Fruit fly (Drosophila melanogaster) whole organism, embryonic: ENCODE data around the gene Nup98-96.

Experiments
- Aef1 ChIP-seq: fragments of 200-800 bp; sonication (Bioruptor generic); IDR thresholded peaks from 3 replicates; pipeline ENCODE4 v1.3.6; 2022; ENCODE audit warnings: missing biosample characterization, missing genetic modification characterization
- Asciz ChIP-seq: fragments of 200-800 bp; sonication (Bioruptor generic); optimal IDR thresholded peaks from 2 replicates; lab custom pipeline; 2017; ENCODE audit warnings: missing biosample characterization, mild to moderate bottlenecking, missing genetic modification characterization, missing genetic modification reagents
- B-H1 ChIP-seq: fragments of 200-800 bp; sonication (Bioruptor generic); IDR thresholded peaks from 3 replicates; pipeline ENCODE4 v1.3.6; 2022; ENCODE audit warnings: missing biosample characterization, missing genetic modification characterization
- Bgb ChIP-seq: fragments of 200-800 bp; sonication (Bioruptor generic); IDR thresholded peaks from 2 replicates; pipeline ENCODE4 v1.3.6; 2022; ENCODE audit warnings: missing biosample characterization, missing genetic modification characterization; ENCODE audit not compliant: partially characterized antibody
- CG10979 ChIP-seq: fragments of 200-800 bp; sonication (Bioruptor generic); optimal IDR thresholded peaks from 2 replicates; lab custom pipeline; 2018; ENCODE audit warnings: missing biosample characterization, mild to moderate bottlenecking, missing genetic modification characterization, moderate library complexity
- CG11398 ChIP-seq: fragments of 200-800 bp; sonication (Bioruptor generic); optimal IDR thresholded peaks from 2 replicates; lab custom pipeline; 2016; ENCODE audit warnings: missing biosample characterization, missing genetic modification characterization
- CG11723 ChIP-seq: fragments of 200-800 bp; sonication (Bioruptor generic); optimal IDR thresholded peaks from 2 replicates; lab custom pipeline; 2017; ENCODE audit warnings: missing biosample characterization, mild to moderate bottlenecking, missing genetic modification characterization
- CG13287 ChIP-seq: fragments of 200-800 bp; sonication (Bioruptor generic); IDR thresholded peaks from 2 replicates; pipeline ENCODE4 v1.3.6; 2022; ENCODE audit warnings: missing biosample characterization, missing genetic modification characterization; ENCODE audit not compliant: partially characterized antibody
- CG15269 ChIP-seq: fragments of 200-800 bp; sonication (Bioruptor generic); optimal IDR thresholded peaks from 2 replicates; lab custom pipeline; 2018; ENCODE audit warnings: missing biosample characterization, mild to moderate bottlenecking, missing genetic modification characterization, moderate library complexity
- CG16779 ChIP-seq: fragments of 200-800 bp; sonication (Bioruptor generic); IDR thresholded peaks from 2 replicates; pipeline ENCODE4 v1.3.6; 2022; ENCODE audit warnings: missing biosample characterization, missing genetic modification characterization
- CG2712 ChIP-seq: fragments of 200-800 bp; optimal IDR thresholded peaks from 3 replicates; lab custom pipeline; 2019; ENCODE audit warnings: missing biosample characterization, mild to moderate bottlenecking, missing genetic modification characterization, moderate library complexity
- CG42726 ChIP-seq: fragments of 200-800 bp; sonication (Bioruptor generic); IDR thresholded peaks from 2 replicates; pipeline ENCODE4 v1.3.6; 2022; ENCODE audit warnings: missing biosample characterization, missing genetic modification characterization; ENCODE audit not compliant: partially characterized antibody
- CG4404 ChIP-seq: fragments of 200-800 bp; sonication (Bioruptor generic); IDR thresholded peaks from 2 replicates; pipeline ENCODE4 v1.3.6; 2022; ENCODE audit warnings: missing biosample characterization, missing genetic modification characterization
- CG4617 ChIP-seq: fragments of 200-800 bp; sonication (Bioruptor generic); optimal IDR thresholded peaks from 3 replicates; lab custom pipeline; 2016; ENCODE audit warnings: missing biosample characterization, missing genetic modification characterization, borderline replicate concordance
- CG6689 ChIP-seq: fragments of 200-800 bp; sonication (Bioruptor generic); IDR thresholded peaks from 2 replicates; pipeline ENCODE4 v1.3.6; 2022; ENCODE audit warnings: missing biosample characterization, missing genetic modification characterization
- CG6854 ChIP-seq: fragments of 200-800 bp; sonication (Bioruptor generic); optimal IDR thresholded peaks from 3 replicates; lab custom pipeline; 2017; ENCODE audit warnings: missing biosample characterization, mild to moderate bottlenecking, missing genetic modification characterization
- CG8765 ChIP-seq: fragments of 200-800 bp; sonication (Bioruptor generic); IDR thresholded peaks from 2 replicates; pipeline ENCODE4 v1.3.6; 2022; ENCODE audit warnings: missing biosample characterization, missing genetic modification characterization
- CG9437 ChIP-seq: fragments of 200-800 bp; sonication (Bioruptor generic); optimal IDR thresholded peaks from 2 replicates; lab custom pipeline; 2018; ENCODE audit warnings: missing biosample characterization, mild to moderate bottlenecking, missing genetic modification characterization
- CG9727 ChIP-seq: fragments of 200-800 bp; sonication (Bioruptor generic); optimal IDR thresholded peaks from 3 replicates; lab custom pipeline; 2017; ENCODE audit warnings: missing biosample characterization, mild to moderate bottlenecking, missing genetic modification characterization
- CG9932 ChIP-seq: fragments of 200-800 bp; sonication (Bioruptor generic); IDR thresholded peaks from 2 replicates; pipeline ENCODE4 v1.3.6; 2022; ENCODE audit warnings: missing biosample characterization, missing genetic modification characterization
- CHES-1-like ChIP-seq: fragments of 200-800 bp; sonication (Bioruptor generic); optimal IDR thresholded peaks from 2 replicates; lab custom pipeline; 2016; ENCODE audit warnings: missing biosample characterization, missing genetic modification characterization
- Dip3 ChIP-seq: fragments of 200-800 bp; sonication (Bioruptor generic); optimal IDR thresholded peaks from 3 replicates; lab custom pipeline; 2016; ENCODE audit warnings: missing biosample characterization, missing genetic modification characterization
- E2f1 ChIP-seq: fragments of 200-800 bp; sonication (Bioruptor generic); IDR thresholded peaks from 2 replicates; pipeline ENCODE4 v1.3.6; 2022; ENCODE audit warnings: missing biosample characterization, missing genetic modification characterization
- E2f2 ChIP-seq: fragments of 200-800 bp; sonication (Bioruptor generic); IDR thresholded peaks from 2 replicates; pipeline ENCODE4 v1.3.6; 2022; ENCODE audit warnings: missing biosample characterization, missing genetic modification characterization
- Fer1 ChIP-seq: fragments of 200-800 bp; sonication (Bioruptor generic); optimal IDR thresholded peaks from 2 replicates; lab custom pipeline; 2017; ENCODE audit warnings: missing biosample characterization, mild to moderate bottlenecking, missing genetic modification characterization
- Fer3 ChIP-seq: fragments of 200-800 bp; sonication (Bioruptor generic); optimal IDR thresholded peaks from 2 replicates; lab custom pipeline; 2018; ENCODE audit warnings: missing biosample characterization, mild to moderate bottlenecking, missing genetic modification characterization, moderate library complexity
- HHEX ChIP-seq: fragments of 200-800 bp; sonication (Bioruptor generic); optimal IDR thresholded peaks from 3 replicates; lab custom pipeline; 2017; ENCODE audit warnings: missing biosample characterization, mild to moderate bottlenecking, missing genetic modification characterization, missing genetic modification reagents
- Hr39 ChIP-seq: fragments of >200 bp; optimal IDR thresholded peaks from 2 replicates; lab custom pipeline; 2017
- MESR4 ChIP-seq: fragments of 200-800 bp; sonication (Bioruptor generic); optimal IDR thresholded peaks from 2 replicates; lab custom pipeline; 2018; ENCODE audit warnings: missing biosample characterization, mild to moderate bottlenecking, missing genetic modification characterization, moderate library complexity
- Mad ChIP-seq: fragments of 200-800 bp; sonication (Bioruptor generic); optimal IDR thresholded peaks from 2 replicates; lab custom pipeline; 2016; ENCODE audit warnings: missing biosample characterization, missing genetic modification characterization
- Opbp ChIP-seq: fragments of 200-800 bp; sonication (Bioruptor generic); IDR thresholded peaks from 3 replicates; pipeline ENCODE4 v1.3.6; 2022; ENCODE audit warnings: missing biosample characterization, missing genetic modification characterization; ENCODE audit not compliant: partially characterized antibody
- Ptx1 ChIP-seq: fragments of 200-800 bp; sonication (Bioruptor generic); IDR thresholded peaks from 2 replicates; pipeline ENCODE4 v1.3.6; 2022; ENCODE audit warnings: missing biosample characterization, missing genetic modification characterization
- Rfx ChIP-seq: fragments of 200-800 bp; sonication (Bioruptor generic); IDR thresholded peaks from 2 replicates; pipeline ENCODE4 v1.3.6; 2022; ENCODE audit warnings: missing biosample characterization, missing genetic modification characterization
- Sry-β ChIP-seq: fragments of 200-800 bp; sonication (Bioruptor generic); optimal IDR thresholded peaks from 2 replicates; lab custom pipeline; 2018; ENCODE audit warnings: missing biosample characterization, mild to moderate bottlenecking, missing genetic modification characterization, moderate library complexity
- Xrp1 ChIP-seq: fragments of 200-800 bp; sonication (Bioruptor generic); IDR thresholded peaks from 2 replicates; pipeline ENCODE4 v1.3.6; 2022; ENCODE audit warnings: missing biosample characterization, missing genetic modification characterization
- bowl ChIP-seq: fragments of 200-800 bp; sonication (Bioruptor generic); IDR thresholded peaks from 2 replicates; pipeline ENCODE4 v1.3.6; 2022; ENCODE audit warnings: missing biosample characterization, missing genetic modification characterization
- br ChIP-seq: fragments of >200 bp; optimal IDR thresholded peaks from 2 replicates; lab custom pipeline; 2017
- chif ChIP-seq, 2 experiments: fragments of 200-800 bp; sonication (Bioruptor generic); optimal IDR thresholded peaks; 3 replicates each; lab custom pipeline; 2016; ENCODE audit warnings: missing biosample characterization in 2 of 2, missing genetic modification characterization in 2 of 2
- dan ChIP-seq: fragments of 200-800 bp; sonication (Bioruptor generic); IDR thresholded peaks from 2 replicates; pipeline ENCODE4 v1.3.6; 2022; ENCODE audit warnings: missing biosample characterization, missing genetic modification characterization
- hkb ChIP-seq, 2 experiments: fragments of 200-800 bp in 1 of 2; fragments of >200 bp in 1 of 2; sonication (Bioruptor generic) in 1 of 2; IDR thresholded peaks in 1 of 2; optimal IDR thresholded peaks in 1 of 2; 2 replicates each; pipeline versions ENCODE4 v1.3.6 to Lab custom; 2017 to 2022; ENCODE audit warnings: missing biosample characterization in 1 of 2, missing genetic modification characterization in 1 of 2
- ind ChIP-seq: fragments of 200-800 bp; sonication (Bioruptor generic); optimal IDR thresholded peaks from 3 replicates; lab custom pipeline; 2016; ENCODE audit warnings: missing biosample characterization, missing genetic modification characterization
- lmd ChIP-seq: fragments of 200-800 bp; sonication (Bioruptor generic); IDR thresholded peaks from 2 replicates; pipeline ENCODE4 v1.3.6; 2022; ENCODE audit warnings: missing biosample characterization, missing genetic modification characterization
- nmo ChIP-seq: fragments of 200-800 bp; sonication (Bioruptor generic); optimal IDR thresholded peaks from 2 replicates; lab custom pipeline; 2018; ENCODE audit warnings: missing biosample characterization, mild to moderate bottlenecking, missing genetic modification characterization, moderate library complexity
- org-1 ChIP-seq: fragments of 200-800 bp; sonication (Bioruptor generic); optimal IDR thresholded peaks from 2 replicates; lab custom pipeline; 2017; ENCODE audit warnings: missing biosample characterization, missing genetic modification characterization
- pum ChIP-seq: fragments of 200-800 bp; sonication (Bioruptor generic); optimal IDR thresholded peaks from 2 replicates; lab custom pipeline; 2016; ENCODE audit warnings: missing biosample characterization, missing genetic modification characterization
- pzg ChIP-seq: fragments of 200-800 bp; sonication (Bioruptor generic); optimal IDR thresholded peaks from 3 replicates; lab custom pipeline; 2018; ENCODE audit warnings: missing biosample characterization, mild to moderate bottlenecking, missing genetic modification characterization, moderate library complexity
- ranshi ChIP-seq: fragments of 200-800 bp; sonication (Bioruptor generic); IDR thresholded peaks from 2 replicates; pipeline ENCODE4 v1.3.6; 2022; ENCODE audit warnings: missing biosample characterization, missing genetic modification characterization
- rib ChIP-seq: fragments of 200-800 bp; sonication (Bioruptor generic); IDR thresholded peaks from 2 replicates; pipeline ENCODE4 v1.3.6; 2022; ENCODE audit warnings: missing biosample characterization, missing genetic modification characterization
- so ChIP-seq: fragments of 200-800 bp; sonication (Bioruptor generic); IDR thresholded peaks from 3 replicates; pipeline ENCODE4 v1.3.6; 2022; ENCODE audit warnings: missing biosample characterization, missing genetic modification characterization
- stwl ChIP-seq: fragments of 200-800 bp; sonication (Bioruptor generic); optimal IDR thresholded peaks from 3 replicates; lab custom pipeline; 2018; ENCODE audit warnings: missing biosample characterization, mild to moderate bottlenecking, missing genetic modification characterization, moderate library complexity
- tin ChIP-seq: fragments of 200-800 bp; sonication (Bioruptor generic); optimal IDR thresholded peaks from 3 replicates; lab custom pipeline; 2016; ENCODE audit warnings: missing biosample characterization, missing genetic modification characterization
- zen ChIP-seq: fragments of 200-800 bp; sonication (Bioruptor generic); optimal IDR thresholded peaks from 3 replicates; lab custom pipeline; 2018; ENCODE audit warnings: missing biosample characterization, mild to moderate bottlenecking, missing genetic modification characterization, moderate library complexity

Gene Nup98-96

DNA sequence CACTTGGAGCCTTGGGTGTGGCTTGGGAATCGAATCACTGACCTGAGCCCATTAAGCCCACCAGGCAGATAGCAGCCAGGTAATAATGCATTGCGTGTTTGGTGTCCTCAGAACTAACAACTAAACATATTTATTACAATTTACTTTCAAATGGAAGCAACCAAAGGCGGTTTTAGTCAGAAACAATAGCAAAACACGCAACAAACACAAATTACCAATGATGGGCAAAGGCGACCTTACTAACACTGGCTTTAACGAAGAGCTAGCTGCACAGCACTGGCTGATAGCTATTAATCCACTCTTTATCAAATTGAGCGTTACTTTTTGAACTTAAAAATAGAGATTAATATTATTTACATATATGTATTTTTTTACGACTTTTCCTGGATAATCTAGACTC is 18.4 kb downstream of the Nup98-96 start, which contains the start of gene udt (continued):
- peak; percentile 42 for TF ChIP-seq pzg (GFP tag; lab: Kevin White, UChicago)
- TF ChIP-seq CG2712 = peak; percentile 13
- peak; percentile 8; the same call in 1 of the 2 replicates for TF ChIP-seq Bgb (GFP tag; lab: Robert Waterston, UW)
- TF ChIP-seq HHEX (GFP tag; lab: Kevin White, UChicago) = no peak
- TF ChIP-seq dan = no peak
- TF ChIP-seq ranshi = no peak
- peak; percentile 14 for TF ChIP-seq ind
- no peak for TF ChIP-seq CG6854 (GFP tag; lab: Kevin White, UChicago)
- no peak for TF ChIP-seq org-1 (GFP tag; lab: Kevin White, UChicago)
- TF ChIP-seq Aef1 (GFP tag; lab: Robert Waterston, UW) = no peak
- TF ChIP-seq Xrp1 = 0 out of 2 replicates have a peak, but pooled peaks have one; percentile 14
- peak; percentile 18; the same call in 1 of the 2 replicates for TF ChIP-seq CG9932 (GFP tag; lab: Robert Waterston, UW)
- TF ChIP-seq Ptx1 (GFP tag; lab: Robert Waterston, UW) = no peak
- no peak for TF ChIP-seq pum
- no peak for TF ChIP-seq Hr39 (lab: Kevin White, UChicago)
- peak; percentile 29 for TF ChIP-seq Mad (GFP tag; lab: Kevin White, UChicago)
- peak; percentile 34; the same call in 1 of the 2 replicates for TF ChIP-seq rib
- no peak for TF ChIP-seq Fer1
- no peak for TF ChIP-seq CG15269
- no peak for TF ChIP-seq CG16779 (GFP tag; lab: Robert Waterston, UW)
- no peak for TF ChIP-seq CG6689 (GFP tag; lab: Robert Waterston, UW)
- TF ChIP-seq CG13287 (GFP tag; lab: Robert Waterston, UW) = peak; percentile 33; the same call in 1 of the 2 replicates
- peak; percentile 42 for TF ChIP-seq E2f2
- no peak for TF ChIP-seq CG9437 (GFP tag; lab: Kevin White, UChicago)
- no peak for TF ChIP-seq Sry-β
- no peak for TF ChIP-seq CG8765
- no peak for TF ChIP-seq so
- no peak for TF ChIP-seq tin (GFP tag; lab: Kevin White, UChicago)
- no peak for TF ChIP-seq CHES-1-like
- no peak for TF ChIP-seq Fer3
- TF ChIP-seq CG11398 (GFP tag; lab: Kevin White, UChicago) = no peak
- TF ChIP-seq bowl = no peak
- no peak for TF ChIP-seq br (lab: Kevin White, UChicago)
- no peak for TF ChIP-seq CG9727 (GFP tag; lab: Kevin White, UChicago)
- peak; percentile 47; the same call in 1 of the 2 replicates for TF ChIP-seq Rfx (GFP tag; lab: Robert Waterston, UW)
- no peak for TF ChIP-seq CG11723 (GFP tag; lab: Kevin White, UChicago)
- no peak for TF ChIP-seq Asciz (GFP tag; lab: Kevin White, UChicago)
- TF ChIP-seq MESR4 (GFP tag; lab: Kevin White, UChicago) = peak; percentile 64
- no peak for TF ChIP-seq Dip3 (GFP tag; lab: Kevin White, UChicago)
- no peak for TF ChIP-seq lmd (GFP tag; lab: Robert Waterston, UW)
- TF ChIP-seq CG10979 (tag; lab: Kevin White, UChicago) = no peak
- peak; percentile 53 for TF ChIP-seq zen (tag; lab: Kevin White, UChicago)
- TF ChIP-seq nmo (GFP tag; lab: Kevin White, UChicago) = no peak
- no peak for TF ChIP-seq hkb (optimal IDR thresholded peaks at IDR 0.05; lab: Kevin White, UChicago)
- no peak for TF ChIP-seq hkb (GFP tag; IDR thresholded peaks at IDR 0.05; lab: Robert Waterston, UW)
- TF ChIP-seq Opbp = no peak
- peak; percentile 86 for TF ChIP-seq stwl (tag; lab: Kevin White, UChicago)
- TF ChIP-seq CG4617 (GFP tag; lab: Kevin White, UChicago) = peak; percentile 58
- TF ChIP-seq CG42726 = no peak
- TF ChIP-seq E2f1 (GFP tag; lab: Robert Waterston, UW) = no peak
- TF ChIP-seq B-H1 (GFP tag; lab: Robert Waterston, UW) = no peak
- TF ChIP-seq chif (GFP tag; optimal IDR thresholded peaks at IDR 0.05; lab: Kevin White, UChicago) = no peak
- TF ChIP-seq CG4404 (GFP tag; lab: Robert Waterston, UW) = no peak
